Worm (Caenorhabditis elegans): Measurements from ENCODE around the gene unc-43.

Gene unc-43

ce11 chrIV:10380626-10381025 is 30.6 kb upstream of the unc-43 start (continued):
- TF ChIP-seq egl-13 (tag; optimal IDR thresholded peaks at IDR 0.05) (peak; percentile 40), egl-27 (tag; optimal IDR thresholded peaks at IDR 0.05) (no peak), nhr-11 (tag; optimal IDR thresholded peaks at IDR 0.05) (no peak), fkh-4 (tag; optimal IDR thresholded peaks at IDR 0.05; ENCODE audit: borderline replicate concordance) (no peak), C34B4.2 (tag; optimal IDR thresholded peaks at IDR 0.05) (no peak), fkh-8 (tag; optimal IDR thresholded peaks at IDR 0.05) (no peak), nhr-20 (tag; optimal IDR thresholded peaks at IDR 0.05) (peak; percentile 60), fos-1 (tag; optimal IDR thresholded peaks at IDR 0.05) (no peak), nhr-28 (tag; optimal IDR thresholded peaks at IDR 0.05) (no peak), tbx-2 (tag; optimal IDR thresholded peaks at IDR 0.05) (peak; percentile 50), unc-86 (tag; optimal IDR thresholded peaks at IDR 0.05) (peak; percentile 10), mab-9 (GFP tag; IDR thresholded peaks at IDR 0.05) (no peak), lir-3 (tag; optimal IDR thresholded peaks at IDR 0.05; ENCODE audit: poor library complexity) (no peak), hlh-17 (GFP tag; optimal IDR thresholded peaks at IDR 0.05; ENCODE audit: borderline replicate concordance) (no peak), Y116A8C.19 (tag; optimal IDR thresholded peaks at IDR 0.05; ENCODE audit: borderline replicate concordance) (no peak), hlh-4 (tag; optimal IDR thresholded peaks at IDR 0.05) (no peak), lsy-2 (tag; optimal IDR thresholded peaks at IDR 0.05) (peak; percentile 12 to 28)

DNA sequence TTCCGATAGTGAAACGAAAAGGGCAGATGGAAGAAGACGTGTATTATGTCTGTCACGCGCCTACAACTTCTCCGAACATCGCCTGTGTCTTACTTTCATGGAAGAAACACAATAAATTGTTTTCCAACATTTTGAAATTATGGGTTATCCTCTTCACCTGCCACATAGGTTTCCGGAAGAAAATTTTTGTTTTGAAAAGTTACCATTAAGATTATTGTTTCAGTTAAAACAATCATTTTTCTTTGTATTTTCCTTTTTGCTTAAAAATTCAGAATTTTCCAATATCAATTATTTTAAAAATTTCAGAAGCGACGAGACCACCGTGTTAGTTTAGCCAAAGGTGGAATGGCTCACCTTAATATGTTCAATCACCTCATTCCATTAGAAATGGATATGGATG is 24.6 kb upstream of the unc-43 start, which contains the start of gene mask-1:
mask-1 (plus strand) TSS at position 301 of the 400 bp plus-strand sequence.
- no peak for TF ChIP-seq aly-2 (tag; optimal IDR thresholded peaks at IDR 0.05)
- peak; percentile 23 for TF ChIP-seq blmp-1 (tag; optimal IDR thresholded peaks at IDR 0.05)

DNA sequence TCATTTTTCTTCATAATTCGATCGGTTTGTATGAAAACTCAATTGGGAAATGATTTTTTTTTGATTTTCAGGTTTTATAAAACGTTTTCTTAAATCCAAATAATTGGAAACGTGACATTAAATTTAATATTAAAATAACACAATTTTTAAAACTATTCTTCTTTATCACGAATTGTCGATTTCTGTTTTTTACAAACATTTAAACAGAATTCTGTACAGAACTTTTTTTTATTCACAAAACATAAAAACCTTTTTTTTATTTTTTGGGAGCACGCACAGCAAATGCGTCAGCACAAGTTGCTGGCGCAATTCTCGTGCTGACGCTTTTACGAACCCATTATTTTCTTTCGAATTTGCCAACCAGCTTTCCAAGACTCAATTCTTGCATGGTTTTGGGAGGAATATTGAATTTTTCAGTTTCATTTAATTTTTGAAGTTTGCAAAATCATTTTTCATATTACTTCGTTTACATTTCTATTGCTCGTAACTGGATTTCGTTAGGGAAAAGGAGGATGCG is 23.8 kb upstream of the unc-43 start, which contains the start of gene mpz-5:
mpz-5 (minus strand) TSS at position 51 of the 517 bp plus-strand sequence.
- TF ChIP-seq nhr-12 (tag; optimal IDR thresholded peaks at IDR 0.05) (no peak), snu-23 (GFP tag; optimal IDR thresholded peaks at IDR 0.05) (peak; percentile 85), mef-2 (tag; optimal IDR thresholded peaks at IDR 0.05) (peak; percentile 12), nhr-76 (tag; optimal IDR thresholded peaks at IDR 0.05) (no peak), lir-3 (tag; optimal IDR thresholded peaks at IDR 0.05; ENCODE audit: poor library complexity) (peak; percentile 23), nhr-19 (GFP tag; conservative IDR thresholded peaks at IDR 0.05) (peak; percentile 73), dsc-1 (tag; optimal IDR thresholded peaks at IDR 0.05) (peak; percentile 77), tbx-2 (tag; optimal IDR thresholded peaks at IDR 0.05) (peak; percentile 83), grh-1 (GFP tag; IDR thresholded peaks at IDR 0.05) (peak; percentile 10; the same call in 1 of the 2 replicates), unc-98 (GFP tag; IDR thresholded peaks at IDR 0.05) (no peak), C04F5.9 (tag; optimal IDR thresholded peaks at IDR 0.05) (peak; percentile 48), nhr-20 (tag; optimal IDR thresholded peaks at IDR 0.05) (peak; percentile 79), irx-1 (tag; optimal IDR thresholded peaks at IDR 0.05) (peak; percentile 71), rnt-1 (tag; optimal IDR thresholded peaks at IDR 0.05) (peak; percentile 87), nhr-237 (tag; optimal IDR thresholded peaks at IDR 0.05) (no peak), Y116A8C.19 (tag; optimal IDR thresholded peaks at IDR 0.05; ENCODE audit: borderline replicate concordance) (no peak), ama-1 (optimal IDR thresholded peaks at IDR 0.05) (no peak), vab-15 (tag; optimal IDR thresholded peaks at IDR 0.05) (no peak), unc-86 (tag; optimal IDR thresholded peaks at IDR 0.05) (peak; percentile 61), ceh-88 (GFP tag; IDR thresholded peaks at IDR 0.05) (peak; percentile 51), pag-3 (tag; optimal IDR thresholded peaks at IDR 0.05; ENCODE audit: borderline replicate concordance, insufficient read depth) (peak; percentile 18), F16B12.6 (tag; optimal IDR thresholded peaks at IDR 0.05) (peak; percentile 43), lin-15B (tag; optimal IDR thresholded peaks at IDR 0.05) (peak; percentile 47), egl-13 (tag; optimal IDR thresholded peaks at IDR 0.05) (peak; percentile 43), ceh-82 (tag; optimal IDR thresholded peaks at IDR 0.05) (peak; percentile 67 to 82 (median 76)), blmp-1 (tag; optimal IDR thresholded peaks at IDR 0.05) (peak; percentile 66), nhr-85 (tag) (peak; percentile 77), fkh-4 (tag; optimal IDR thresholded peaks at IDR 0.05; ENCODE audit: borderline replicate concordance) (no peak), ztf-11 (tag; optimal IDR thresholded peaks at IDR 0.05) (no peak), isw-1 (GFP tag; IDR thresholded peaks at IDR 0.05) (peak; percentile 51), nhr-90 (tag; optimal IDR thresholded peaks at IDR 0.05; ENCODE audit: poor library complexity) (peak; percentile 75), hpl-2 (GFP tag; optimal IDR thresholded peaks at IDR 0.05) (peak; percentile 40), elt-2 (tag; optimal IDR thresholded peaks at IDR 0.05) (peak; percentile 47), mdl-1 (tag; optimal IDR thresholded peaks at IDR 0.05) (peak in 1 of 2 experiments; percentile 51), nhr-77 (tag; optimal IDR thresholded peaks at IDR 0.05) (peak; percentile 12), aha-1 (tag; optimal IDR thresholded peaks at IDR 0.05) (no peak)
